Fruit fly (Drosophila melanogaster) whole organism, embryonic: ENCODE results near the gene CG2865.

Experiments used
- Antp ChIP-seq: fragments of 200-800 bp; sonication (Bioruptor generic); optimal IDR thresholded peaks from 3 replicates; lab custom pipeline; 2016; ENCODE audit warnings: missing biosample characterization, missing genetic modification characterization
- BEAF-32 ChIP-seq: fragments of 200-800 bp; sonication (Bioruptor generic); optimal IDR thresholded peaks from 3 replicates; lab custom pipeline; 2017; ENCODE audit warnings: missing biosample characterization, missing genetic modification characterization, mild to moderate bottlenecking, moderate library complexity, missing genetic modification reagents
- CG10366 ChIP-seq: fragments of 200-800 bp; sonication (Bioruptor generic); IDR thresholded peaks from 2 replicates; pipeline ENCODE4 v1.3.6; 2022; ENCODE audit warnings: missing biosample characterization, missing genetic modification characterization
- CG10462 ChIP-seq: fragments of 200-800 bp; sonication (Bioruptor generic); optimal IDR thresholded peaks from 2 replicates; lab custom pipeline; 2016; ENCODE audit warnings: missing biosample characterization, missing genetic modification characterization
- CG11695 ChIP-seq: fragments of 200-800 bp; sonication (Bioruptor generic); IDR thresholded peaks from 3 replicates; pipeline ENCODE4 v1.3.6; 2022; ENCODE audit warnings: missing biosample characterization, missing genetic modification characterization
- CG12219 ChIP-seq: fragments of 200-800 bp; sonication (Bioruptor generic); optimal IDR thresholded peaks from 3 replicates; lab custom pipeline; 2018; ENCODE audit warnings: missing biosample characterization, mild to moderate bottlenecking, missing genetic modification characterization
- CG1233 ChIP-seq: fragments of 200-800 bp; sonication (Bioruptor generic); optimal IDR thresholded peaks from 4 replicates; lab custom pipeline; 2018; ENCODE audit warnings: missing biosample characterization, mild to moderate bottlenecking, missing genetic modification characterization
- CG13296 ChIP-seq: fragments of 200-800 bp; sonication (Bioruptor generic); optimal IDR thresholded peaks from 3 replicates; lab custom pipeline; 2018; ENCODE audit warnings: missing biosample characterization, mild to moderate bottlenecking, missing genetic modification characterization
- CG14860 ChIP-seq: fragments of 200-800 bp; sonication (Bioruptor generic); IDR thresholded peaks from 3 replicates; pipeline ENCODE4 v1.3.6; 2022; ENCODE audit warnings: missing biosample characterization, missing genetic modification characterization; ENCODE audit not compliant: partially characterized antibody
- CG15479 ChIP-seq: fragments of 200-800 bp; sonication (Bioruptor generic); optimal IDR thresholded peaks from 3 replicates; lab custom pipeline; 2019; ENCODE audit warnings: missing biosample characterization, mild to moderate bottlenecking, missing genetic modification characterization, moderate library complexity
- CG1603 ChIP-seq: fragments of 200-800 bp; sonication (Bioruptor generic); optimal IDR thresholded peaks from 2 replicates; lab custom pipeline; 2019; ENCODE audit warnings: missing biosample characterization, mild to moderate bottlenecking, missing genetic modification characterization, moderate library complexity
- CG17802 ChIP-seq: fragments of 200-800 bp; sonication (Bioruptor generic); optimal IDR thresholded peaks from 2 replicates; lab custom pipeline; 2018; ENCODE audit warnings: missing biosample characterization, mild to moderate bottlenecking, missing genetic modification characterization, moderate library complexity
- CG17912 ChIP-seq: fragments of 200-800 bp; sonication (Bioruptor generic); optimal IDR thresholded peaks from 2 replicates; lab custom pipeline; 2018; ENCODE audit warnings: missing biosample characterization, mild to moderate bottlenecking, missing genetic modification characterization
- CG18619 ChIP-seq: fragments of 200-800 bp; sonication (Bioruptor generic); optimal IDR thresholded peaks from 3 replicates; lab custom pipeline; 2017; ENCODE audit warnings: missing biosample characterization, mild to moderate bottlenecking, missing genetic modification characterization
- CG2116 ChIP-seq: fragments of 200-800 bp; sonication (Bioruptor generic); optimal IDR thresholded peaks from 3 replicates; lab custom pipeline; 2018; ENCODE audit warnings: missing biosample characterization, mild to moderate bottlenecking, missing genetic modification characterization
- CG2199 ChIP-seq: fragments of 200-800 bp; sonication (Bioruptor generic); IDR thresholded peaks from 3 replicates; pipeline ENCODE4 v1.3.6; 2022; ENCODE audit warnings: missing biosample characterization, missing genetic modification characterization
- CG2678 ChIP-seq: fragments of 200-800 bp; sonication (Bioruptor generic); optimal IDR thresholded peaks from 3 replicates; lab custom pipeline; 2019; ENCODE audit warnings: missing biosample characterization, mild to moderate bottlenecking, missing genetic modification characterization, moderate library complexity
- CG2875 ChIP-seq: fragments of 200-800 bp; sonication (Bioruptor generic); optimal IDR thresholded peaks from 2 replicates; lab custom pipeline; 2017; ENCODE audit warnings: missing biosample characterization, mild to moderate bottlenecking, missing genetic modification characterization, missing genetic modification reagents
- CG33213 ChIP-seq: fragments of 200-800 bp; sonication (Bioruptor generic); optimal IDR thresholded peaks from 3 replicates; lab custom pipeline; 2016; ENCODE audit warnings: missing biosample characterization, missing genetic modification characterization
- CG3726 ChIP-seq: fragments of 200-800 bp; sonication (Bioruptor generic); IDR thresholded peaks from 3 replicates; pipeline ENCODE4, ENCODE4 v1.3.6; 2022; ENCODE audit warnings: missing biosample characterization, missing genetic modification characterization
- CG6683 ChIP-seq: fragments of 200-800 bp; sonication (Bioruptor generic); optimal IDR thresholded peaks from 2 replicates; lab custom pipeline; 2017; ENCODE audit warnings: missing biosample characterization, mild to moderate bottlenecking, missing genetic modification characterization, missing genetic modification reagents
- CG7357 ChIP-seq: fragments of 200-800 bp; sonication (Bioruptor generic); IDR thresholded peaks from 3 replicates; pipeline ENCODE4 v1.3.6; 2022; ENCODE audit warnings: missing biosample characterization, missing genetic modification characterization
- CG8924 ChIP-seq: fragments of 200-800 bp; optimal IDR thresholded peaks from 3 replicates; lab custom pipeline; 2019; ENCODE audit warnings: missing biosample characterization, mild to moderate bottlenecking, missing genetic modification characterization, moderate library complexity
- CG9932 ChIP-seq: fragments of 200-800 bp; sonication (Bioruptor generic); IDR thresholded peaks from 2 replicates; pipeline ENCODE4 v1.3.6; 2022; ENCODE audit warnings: missing biosample characterization, missing genetic modification characterization
- CrebB ChIP-seq: fragments of 200-800 bp; sonication (Bioruptor generic); optimal IDR thresholded peaks from 3 replicates; lab custom pipeline; 2018; ENCODE audit warnings: missing biosample characterization, mild to moderate bottlenecking, missing genetic modification characterization
- D19A ChIP-seq: fragments of 200-800 bp; optimal IDR thresholded peaks from 3 replicates; lab custom pipeline; 2019; ENCODE audit warnings: missing biosample characterization, mild to moderate bottlenecking, missing genetic modification characterization, moderate library complexity
- Rfx ChIP-seq: fragments of 200-800 bp; sonication (Bioruptor generic); IDR thresholded peaks from 2 replicates; pipeline ENCODE4 v1.3.6; 2022; ENCODE audit warnings: missing biosample characterization, missing genetic modification characterization
- aop ChIP-seq: fragments of 200-800 bp; sonication (Bioruptor generic); IDR thresholded peaks from 2 replicates; pipeline ENCODE4 v1.3.6; 2022; ENCODE audit warnings: missing biosample characterization, missing genetic modification characterization
- ash1 ChIP-seq: fragments of 200-800 bp; sonication (Bioruptor generic); optimal IDR thresholded peaks from 2 replicates; lab custom pipeline; 2018; ENCODE audit warnings: missing biosample characterization, mild to moderate bottlenecking, missing genetic modification characterization
- bowl ChIP-seq: fragments of 200-800 bp; sonication (Bioruptor generic); IDR thresholded peaks from 2 replicates; pipeline ENCODE4 v1.3.6; 2022; ENCODE audit warnings: missing biosample characterization, missing genetic modification characterization
- cato ChIP-seq: fragments of 200-800 bp; sonication (Bioruptor generic); optimal IDR thresholded peaks from 2 replicates; lab custom pipeline; 2016; ENCODE audit warnings: missing biosample characterization, missing genetic modification characterization, borderline replicate concordance
- chinmo ChIP-seq: fragments of 200-800 bp; sonication (Bioruptor generic); IDR thresholded peaks from 4 replicates; pipeline ENCODE4 v1.3.6; 2022; ENCODE audit warnings: missing biosample characterization, missing genetic modification characterization; ENCODE audit not compliant: partially characterized antibody
- ems ChIP-seq: fragments of 200-800 bp; sonication (Bioruptor generic); optimal IDR thresholded peaks from 3 replicates; lab custom pipeline; 2016; ENCODE audit warnings: missing biosample characterization, missing genetic modification characterization
- fd3F ChIP-seq: fragments of 200-800 bp; sonication (Bioruptor generic); optimal IDR thresholded peaks from 2 replicates; lab custom pipeline; 2018; ENCODE audit warnings: missing biosample characterization, mild to moderate bottlenecking, missing genetic modification characterization, moderate library complexity
- grau ChIP-seq: fragments of 200-800 bp; optimal IDR thresholded peaks from 3 replicates; lab custom pipeline; 2019; ENCODE audit warnings: missing biosample characterization, mild to moderate bottlenecking, missing genetic modification characterization, moderate library complexity
- ham ChIP-seq: fragments of 200-800 bp; sonication (Bioruptor generic); IDR thresholded peaks from 2 replicates; pipeline ENCODE4 v1.3.6; 2022; ENCODE audit warnings: missing biosample characterization, missing genetic modification characterization
- hkb ChIP-seq, 2 experiments: fragments of 200-800 bp in 1 of 2; fragments of >200 bp in 1 of 2; sonication (Bioruptor generic) in 1 of 2; IDR thresholded peaks in 1 of 2; optimal IDR thresholded peaks in 1 of 2; 2 replicates each; pipeline versions ENCODE4 v1.3.6 to Lab custom; 2017 to 2022; ENCODE audit warnings: missing biosample characterization in 1 of 2, missing genetic modification characterization in 1 of 2
- klu ChIP-seq: fragments of 200-800 bp; sonication (Bioruptor generic); IDR thresholded peaks from 2 replicates; pipeline ENCODE4 v1.3.6; 2022; ENCODE audit warnings: missing biosample characterization, missing genetic modification characterization
- pan ChIP-seq, 4 experiments: fragments of >200 bp in 3 of 4; fragments of 200-800 bp in 1 of 4; sonication (Bioruptor generic) in 1 of 4; optimal IDR thresholded peaks in 3 of 4; IDR thresholded peaks in 1 of 4; 2 replicates each; pipeline versions ENCODE4 v1.3.6 to Lab custom; 2017 to 2022; ENCODE audit warnings: missing biosample characterization in 2 of 4, missing genetic modification characterization in 2 of 4, mixed read lengths in 1 of 4
- pita ChIP-seq: fragments of 200-800 bp; sonication (Bioruptor generic); optimal IDR thresholded peaks from 2 replicates; lab custom pipeline; 2017; ENCODE audit warnings: missing biosample characterization, mild to moderate bottlenecking, missing genetic modification characterization
- repo ChIP-seq: fragments of 200-800 bp; sonication (Bioruptor generic); optimal IDR thresholded peaks from 2 replicates; lab custom pipeline; 2016; ENCODE audit warnings: missing biosample characterization, missing genetic modification characterization
- sd ChIP-seq: fragments of 200-800 bp; sonication (Bioruptor generic); optimal IDR thresholded peaks from 3 replicates; lab custom pipeline; 2018; ENCODE audit warnings: missing biosample characterization, mild to moderate bottlenecking, missing genetic modification characterization, moderate library complexity
- slou ChIP-seq: fragments of 200-800 bp; sonication (Bioruptor generic); optimal IDR thresholded peaks from 3 replicates; lab custom pipeline; 2016; ENCODE audit warnings: missing biosample characterization, missing genetic modification characterization
- so ChIP-seq: fragments of 200-800 bp; sonication (Bioruptor generic); IDR thresholded peaks from 3 replicates; pipeline ENCODE4 v1.3.6; 2022; ENCODE audit warnings: missing biosample characterization, missing genetic modification characterization
- sob ChIP-seq: fragments of 200-800 bp; sonication (Bioruptor generic); IDR thresholded peaks from 2 replicates; pipeline ENCODE4 v1.3.6; 2022; ENCODE audit warnings: missing biosample characterization, missing genetic modification characterization
- tio ChIP-seq: fragments of 200-800 bp; sonication (Bioruptor generic); optimal IDR thresholded peaks from 2 replicates; lab custom pipeline; 2017; ENCODE audit warnings: missing biosample characterization, missing genetic modification characterization, inconsistent platforms
- tna ChIP-seq: fragments of 200-800 bp; sonication (Bioruptor generic); IDR thresholded peaks from 2 replicates; pipeline ENCODE4 v1.3.6; 2022; ENCODE audit warnings: missing biosample characterization, missing genetic modification characterization; ENCODE audit not compliant: partially characterized antibody
- trh ChIP-seq: fragments of 200-800 bp; sonication (Bioruptor generic); optimal IDR thresholded peaks from 2 replicates; lab custom pipeline; 2016; ENCODE audit warnings: missing biosample characterization, missing genetic modification characterization
- unpg ChIP-seq: fragments of 200-800 bp; sonication (Bioruptor generic); optimal IDR thresholded peaks from 3 replicates; lab custom pipeline; 2018; ENCODE audit warnings: missing biosample characterization, mild to moderate bottlenecking, missing genetic modification characterization, moderate library complexity

Gene CG2865

dm6 chrX:2274704-2275199 is 18.5 kb downstream of the CG2865 start, which contains the start of gene Grp170 (continued):
- TF ChIP-seq Rfx (peak; percentile 25; the same call in 1 of the 2 replicates), bowl (GFP tag; lab: Robert Waterston, UW) (no peak), hkb (optimal IDR thresholded peaks at IDR 0.05; lab: Kevin White, UChicago) (no peak), hkb (GFP tag; IDR thresholded peaks at IDR 0.05; lab: Robert Waterston, UW) (no peak), CG18619 (GFP tag; lab: Kevin White, UChicago) (no peak), Antp (GFP tag; lab: Kevin White, UChicago) (no peak), grau (tag; lab: Kevin White, UChicago) (peak; percentile 8), slou (GFP tag; lab: Kevin White, UChicago) (no peak), CG7357 (GFP tag; lab: Robert Waterston, UW) (no peak), CG10366 (GFP tag; lab: Robert Waterston, UW) (no peak), CrebB (tag; lab: Kevin White, UChicago) (no peak), fd3F (GFP tag; lab: Kevin White, UChicago) (no peak), CG13296 (no peak), sd (tag; lab: Kevin White, UChicago) (no peak), CG17912 (no peak), CG33213 (no peak), CG11695 (GFP tag; lab: Robert Waterston, UW) (no peak), CG17802 (no peak), CG8924 (tag; lab: Kevin White, UChicago) (peak; percentile 27), tna (GFP tag; lab: Robert Waterston, UW) (peak; percentile 86), CG2199 (GFP tag; lab: Robert Waterston, UW) (no peak), CG10462 (GFP tag; lab: Kevin White, UChicago) (no peak), CG12219 (no peak), pan (optimal IDR thresholded peaks at IDR 0.05; lab: Kevin White, UChicago) (no peak), pan (GFP tag; optimal IDR thresholded peaks at IDR 0.05 in 1 of 2, IDR thresholded peaks at IDR 0.05 in 1 of 2) (no peak), cato (GFP tag; lab: Kevin White, UChicago) (no peak), D19A (tag; lab: Kevin White, UChicago) (no peak), unpg (GFP tag; lab: Kevin White, UChicago) (no peak), sob (GFP tag; lab: Robert Waterston, UW) (0 out of 2 replicates have a peak, but pooled peaks have one; percentile 18), CG1233 (GFP tag; lab: Kevin White, UChicago) (no peak), trh (GFP tag; lab: Kevin White, UChicago) (no peak), tio (GFP tag; lab: Kevin White, UChicago) (no peak), ham (GFP tag; lab: Robert Waterston, UW) (no peak), so (GFP tag; lab: Robert Waterston, UW) (no peak), CG9932 (GFP tag; lab: Robert Waterston, UW) (peak; percentile 18; the same call in 1 of the 2 replicates), repo (GFP tag; lab: Kevin White, UChicago) (no peak), CG6683 (GFP tag; lab: Kevin White, UChicago) (peak; percentile 1), ash1 (GFP tag; lab: Kevin White, UChicago) (no peak), aop (GFP tag; lab: Robert Waterston, UW) (no peak), CG2678 (tag; lab: Kevin White, UChicago) (peak; percentile 12), CG1603 (tag; lab: Kevin White, UChicago) (peak; percentile 63), CG2875 (no peak), CG15479 (GFP tag; lab: Kevin White, UChicago) (no peak), pita (GFP tag; lab: Kevin White, UChicago) (no peak), chinmo (peak; percentile 90; the same call in 3 of the 4 replicates), klu (GFP tag; lab: Robert Waterston, UW) (no peak), CG14860 (GFP tag; lab: Robert Waterston, UW) (peak; percentile 78), ems (peak; percentile 2), CG3726 (GFP tag; lab: Robert Waterston, UW) (no peak), BEAF-32 (peak; percentile 91), CG2116 (GFP tag; lab: Kevin White, UChicago) (peak; percentile 91)
